Fruit fly (Drosophila melanogaster): ENCODE measurements around the gene hry.

Gene hry

DNA sequence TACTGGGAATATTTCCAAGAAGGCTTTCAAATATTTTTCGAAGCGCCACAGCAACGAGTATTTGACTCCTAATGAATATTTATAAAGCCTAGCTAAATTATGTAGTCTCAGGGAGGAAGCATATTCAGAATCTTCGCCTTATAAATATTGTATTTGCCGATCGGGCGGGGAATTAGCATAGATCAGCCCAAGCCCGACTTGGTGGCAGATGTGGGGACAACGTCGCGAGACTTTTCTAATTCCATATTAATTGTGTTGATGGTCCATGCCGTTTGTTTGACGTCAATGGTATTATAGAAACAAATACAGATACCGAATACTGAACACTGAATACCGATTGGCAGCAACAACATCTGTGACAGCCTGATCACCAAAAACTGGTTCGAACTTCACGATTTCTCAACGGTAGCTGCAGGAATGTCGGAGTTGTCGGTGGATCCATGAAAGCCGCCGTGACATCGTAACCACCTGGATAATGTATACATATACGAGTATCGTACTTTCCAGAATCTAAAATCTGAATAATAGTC is 28.2 kb downstream of the hry start:
- TF ChIP-seq EcR (GFP tag; optimal IDR thresholded peaks at IDR 0.05) (no peak), CG13204 (GFP tag; optimal IDR thresholded peaks at IDR 0.05) (no peak), CG8301 (tag; optimal IDR thresholded peaks at IDR 0.05) (no peak), CG34367 (tag; optimal IDR thresholded peaks at IDR 0.05) (no peak), CG15710 (tag; optimal IDR thresholded peaks at IDR 0.05) (no peak), fd96Ca (GFP tag; IDR thresholded peaks at IDR 0.05) (no peak), CG8159 (tag; optimal IDR thresholded peaks at IDR 0.05) (no peak), CG4496 (GFP tag; IDR thresholded peaks at IDR 0.05) (no peak), CG9948 (tag; optimal IDR thresholded peaks at IDR 0.05) (no peak), Pif1A (GFP tag; optimal IDR thresholded peaks at IDR 0.05) (no peak), gl (tag; optimal IDR thresholded peaks at IDR 0.05) (no peak), CG10348 (GFP tag; IDR thresholded peaks at IDR 0.05) (no peak), CG12605 (GFP tag; IDR thresholded peaks at IDR 0.05) (no peak), rn (GFP tag; IDR thresholded peaks at IDR 0.05) (no peak)

DNA sequence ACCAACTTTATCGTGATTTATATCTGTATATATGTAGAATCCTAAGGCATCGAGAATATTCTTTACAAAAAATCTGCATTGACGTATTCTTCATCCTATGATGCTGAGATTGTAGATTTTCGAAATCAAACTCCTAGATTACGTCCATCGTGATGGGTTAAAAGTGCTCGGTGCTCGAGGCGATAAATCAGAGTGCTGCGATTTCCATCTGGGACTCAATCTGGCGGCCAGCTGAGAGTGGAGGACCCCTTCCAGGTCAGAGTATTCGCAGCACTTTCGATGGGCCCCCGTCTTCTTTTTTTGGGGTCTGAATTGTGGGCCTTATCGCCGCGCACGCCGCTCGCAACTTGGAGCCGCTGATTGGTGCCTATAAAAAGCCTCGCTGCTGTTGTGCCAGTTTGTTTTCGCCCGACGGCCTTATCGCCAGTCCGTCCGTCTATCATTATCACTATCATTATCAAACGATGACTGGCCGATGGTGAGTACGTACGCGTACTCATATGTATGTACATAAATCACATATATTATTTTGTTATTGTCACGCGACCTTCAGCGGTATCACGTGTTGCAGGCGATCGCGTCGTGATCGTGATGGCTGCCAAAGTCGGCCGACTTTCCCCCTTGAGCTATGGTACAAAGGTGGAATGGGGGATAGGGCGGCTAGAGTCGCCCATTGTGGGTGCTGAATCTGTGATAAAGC is 29.3 kb downstream of the hry start:
- TF ChIP-seq Pif1A (GFP tag; optimal IDR thresholded peaks at IDR 0.05) (peak; percentile 5), Ets98B (GFP tag; IDR thresholded peaks at IDR 0.05) (no peak), CG13204 (GFP tag; optimal IDR thresholded peaks at IDR 0.05) (peak; percentile 49), rn (GFP tag; IDR thresholded peaks at IDR 0.05) (no peak), gl (tag; optimal IDR thresholded peaks at IDR 0.05) (no peak), EcR (GFP tag; optimal IDR thresholded peaks at IDR 0.05) (peak; percentile 66), CG4496 (GFP tag; IDR thresholded peaks at IDR 0.05) (no peak)

- TF ChIP-seq CG12605 (GFP tag; IDR thresholded peaks at IDR 0.05) = no peak
- no peak for TF ChIP-seq CG13204 (GFP tag; optimal IDR thresholded peaks at IDR 0.05)
- TF ChIP-seq CG8159 (tag; optimal IDR thresholded peaks at IDR 0.05) = no peak
- no peak for TF ChIP-seq CG10348 (GFP tag; IDR thresholded peaks at IDR 0.05)
- no peak for TF ChIP-seq CG8301 (tag; optimal IDR thresholded peaks at IDR 0.05)
- no peak for TF ChIP-seq gl (tag; optimal IDR thresholded peaks at IDR 0.05)
- TF ChIP-seq Snoo (tag; optimal IDR thresholded peaks at IDR 0.05) = no peak
- TF ChIP-seq CG17806 (tag; optimal IDR thresholded peaks at IDR 0.05) = no peak
- no peak for TF ChIP-seq CG4496 (GFP tag; IDR thresholded peaks at IDR 0.05)
- TF ChIP-seq CG32121 (GFP tag; IDR thresholded peaks at IDR 0.05) = no peak
- TF ChIP-seq EcR (GFP tag; optimal IDR thresholded peaks at IDR 0.05) = no peak
- no peak for TF ChIP-seq rn (GFP tag; IDR thresholded peaks at IDR 0.05)
- TF ChIP-seq CG34367 (tag; optimal IDR thresholded peaks at IDR 0.05) = no peak
Measured at dm6 chr3L:8707075-8707474, 31.5 kb downstream of the hry start.

DNA sequence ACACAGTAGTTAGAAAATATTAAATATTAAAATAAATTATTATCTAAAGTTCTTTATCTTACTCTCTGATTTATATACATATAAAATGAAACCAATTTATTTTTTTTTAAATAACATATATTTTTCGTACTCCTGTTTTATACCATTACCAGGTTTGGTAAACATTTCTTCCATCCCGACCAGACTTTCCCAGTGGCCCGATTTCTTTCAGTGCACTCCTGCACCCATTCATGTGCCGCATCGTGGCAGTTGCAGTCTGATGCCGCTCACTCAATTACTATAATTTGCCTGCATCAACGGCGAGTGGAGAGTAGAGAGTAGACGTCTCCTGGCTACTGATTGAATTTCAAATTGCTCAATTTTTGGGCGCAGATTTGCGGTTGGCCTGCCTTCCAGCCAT is 32.3 kb downstream of the hry start:
- TF ChIP-seq Pif1B (GFP tag; optimal IDR thresholded peaks at IDR 0.05) (peak; percentile 4), CG34367 (tag; optimal IDR thresholded peaks at IDR 0.05) (no peak), Snoo (tag; optimal IDR thresholded peaks at IDR 0.05) (peak; percentile 15), CG8301 (tag; optimal IDR thresholded peaks at IDR 0.05) (no peak), rn (GFP tag; IDR thresholded peaks at IDR 0.05) (no peak), CG8159 (tag; optimal IDR thresholded peaks at IDR 0.05) (peak; percentile 18), CG9948 (tag; optimal IDR thresholded peaks at IDR 0.05) (peak; percentile 16), gl (tag; optimal IDR thresholded peaks at IDR 0.05) (no peak), CG14655 (GFP tag; optimal IDR thresholded peaks at IDR 0.05) (peak; percentile 13), CG4496 (GFP tag; IDR thresholded peaks at IDR 0.05) (no peak), Ets98B (GFP tag; IDR thresholded peaks at IDR 0.05) (no peak), D1 (tag; optimal IDR thresholded peaks at IDR 0.05) (no peak), Pif1A (GFP tag; optimal IDR thresholded peaks at IDR 0.05) (no peak), CG32121 (GFP tag; IDR thresholded peaks at IDR 0.05) (no peak), CG17806 (tag; optimal IDR thresholded peaks at IDR 0.05) (peak; percentile 20), EcR (GFP tag; optimal IDR thresholded peaks at IDR 0.05) (no peak), CG15710 (tag; optimal IDR thresholded peaks at IDR 0.05) (peak; percentile 29), CG13204 (GFP tag; optimal IDR thresholded peaks at IDR 0.05) (no peak), fd96Ca (GFP tag; IDR thresholded peaks at IDR 0.05) (0 out of 3 replicates have a peak, but pooled peaks have one; percentile 36), CG10348 (GFP tag; IDR thresholded peaks at IDR 0.05) (no peak), CG12605 (GFP tag; IDR thresholded peaks at IDR 0.05) (no peak)

- no peak for TF ChIP-seq CG13204 (GFP tag; optimal IDR thresholded peaks at IDR 0.05)
- no peak for TF ChIP-seq CG9948 (tag; optimal IDR thresholded peaks at IDR 0.05)
- TF ChIP-seq gl (tag; optimal IDR thresholded peaks at IDR 0.05) = no peak
- TF ChIP-seq CG4496 (GFP tag; IDR thresholded peaks at IDR 0.05) = no peak
- TF ChIP-seq Pif1A (GFP tag; optimal IDR thresholded peaks at IDR 0.05) = no peak
- no peak for TF ChIP-seq CG10348 (GFP tag; IDR thresholded peaks at IDR 0.05)
- no peak for TF ChIP-seq EcR (GFP tag; optimal IDR thresholded peaks at IDR 0.05)
- no peak for TF ChIP-seq Snoo (tag; optimal IDR thresholded peaks at IDR 0.05)
- TF ChIP-seq D1 (tag; optimal IDR thresholded peaks at IDR 0.05) = no peak
- no peak for TF ChIP-seq CG14655 (GFP tag; optimal IDR thresholded peaks at IDR 0.05)
- no peak for TF ChIP-seq fd96Ca (GFP tag; IDR thresholded peaks at IDR 0.05)
Measured at dm6 chr3L:8708856-8709255, 33.3 kb downstream of the hry start.

- peak; percentile 11 for TF ChIP-seq CG14655 (GFP tag; optimal IDR thresholded peaks at IDR 0.05)
- TF ChIP-seq CG15710 (tag; optimal IDR thresholded peaks at IDR 0.05) = peak; percentile 55
- TF ChIP-seq rn (GFP tag; IDR thresholded peaks at IDR 0.05) = no peak
- TF ChIP-seq CG17806 (tag; optimal IDR thresholded peaks at IDR 0.05) = peak; percentile 28
- no peak for TF ChIP-seq CG10348 (GFP tag; IDR thresholded peaks at IDR 0.05)
- TF ChIP-seq CG9948 (tag; optimal IDR thresholded peaks at IDR 0.05) = peak; percentile 29
- TF ChIP-seq fd96Ca (GFP tag; IDR thresholded peaks at IDR 0.05) = no peak
- no peak for TF ChIP-seq EcR (GFP tag; optimal IDR thresholded peaks at IDR 0.05)
- peak; percentile 56 for TF ChIP-seq CG8159 (tag; optimal IDR thresholded peaks at IDR 0.05)
- TF ChIP-seq CG34367 (tag; optimal IDR thresholded peaks at IDR 0.05) = peak; percentile 8
- no peak for TF ChIP-seq Snoo (tag; optimal IDR thresholded peaks at IDR 0.05)
Measured at dm6 chr3L:8712913-8713312, 37.4 kb downstream of the hry start.

Data from whole organism, pupa.